Fruit fly (Drosophila melanogaster) whole organism, embryonic: ENCODE measurements around the gene amn.

ENCODE experiments used
- Atf3 ChIP-seq: fragments of 200-800 bp; sonication (Bioruptor generic); optimal IDR thresholded peaks from 3 replicates; lab custom pipeline; 2016; ENCODE audit warnings: missing biosample characterization, missing genetic modification characterization
- BEAF-32 ChIP-seq: fragments of 200-800 bp; sonication (Bioruptor generic); optimal IDR thresholded peaks from 3 replicates; lab custom pipeline; 2017; ENCODE audit warnings: missing biosample characterization, missing genetic modification characterization, mild to moderate bottlenecking, moderate library complexity, missing genetic modification reagents
- CG11456 ChIP-seq: fragments of 200-800 bp; sonication (Bioruptor generic); IDR thresholded peaks from 3 replicates; pipeline ENCODE4 v1.3.6; 2022; ENCODE audit warnings: missing biosample characterization, missing genetic modification characterization
- CG13287 ChIP-seq: fragments of 200-800 bp; sonication (Bioruptor generic); IDR thresholded peaks from 2 replicates; pipeline ENCODE4 v1.3.6; 2022; ENCODE audit warnings: missing biosample characterization, missing genetic modification characterization; ENCODE audit not compliant: partially characterized antibody
- CG13296 ChIP-seq: fragments of 200-800 bp; sonication (Bioruptor generic); optimal IDR thresholded peaks from 3 replicates; lab custom pipeline; 2018; ENCODE audit warnings: missing biosample characterization, mild to moderate bottlenecking, missing genetic modification characterization
- CG13424 ChIP-seq: fragments of 200-800 bp; sonication (Bioruptor generic); optimal IDR thresholded peaks from 2 replicates; lab custom pipeline; 2019; ENCODE audit warnings: missing biosample characterization, mild to moderate bottlenecking, missing genetic modification characterization, moderate library complexity
- CG14014 ChIP-seq: fragments of 200-800 bp; sonication (Bioruptor generic); IDR thresholded peaks from 2 replicates; pipeline ENCODE4 v1.3.6; 2022; ENCODE audit warnings: missing biosample characterization, missing genetic modification characterization
- CG14860 ChIP-seq: fragments of 200-800 bp; sonication (Bioruptor generic); IDR thresholded peaks from 3 replicates; pipeline ENCODE4 v1.3.6; 2022; ENCODE audit warnings: missing biosample characterization, missing genetic modification characterization; ENCODE audit not compliant: partially characterized antibody
- CG1529 ChIP-seq: fragments of 200-800 bp; sonication (Bioruptor generic); optimal IDR thresholded peaks from 3 replicates; lab custom pipeline; 2018; ENCODE audit warnings: missing biosample characterization, missing genetic modification characterization
- CG17829 ChIP-seq: fragments of 200-800 bp; optimal IDR thresholded peaks from 2 replicates; lab custom pipeline; 2019; ENCODE audit warnings: missing biosample characterization, mild to moderate bottlenecking, missing genetic modification characterization, moderate library complexity
- CG1792 ChIP-seq: fragments of 200-800 bp; sonication (Bioruptor generic); optimal IDR thresholded peaks from 2 replicates; lab custom pipeline; 2016; ENCODE audit warnings: missing biosample characterization, missing genetic modification characterization
- CG18011 ChIP-seq: fragments of 200-800 bp; sonication (Bioruptor generic); optimal IDR thresholded peaks from 2 replicates; lab custom pipeline; 2017; ENCODE audit warnings: missing biosample characterization, missing genetic modification characterization, mild to moderate bottlenecking, moderate library complexity, missing genotype
- CG18262 ChIP-seq: fragments of 200-800 bp; optimal IDR thresholded peaks from 3 replicates; lab custom pipeline; 2019; ENCODE audit warnings: missing biosample characterization, mild to moderate bottlenecking, missing genetic modification characterization, moderate library complexity
- CG1832 ChIP-seq: fragments of 200-800 bp; sonication (Bioruptor generic); optimal IDR thresholded peaks from 2 replicates; lab custom pipeline; 2017; ENCODE audit warnings: missing biosample characterization, mild to moderate bottlenecking, missing genetic modification characterization, inconsistent platforms
- CG3847 ChIP-seq: fragments of 200-800 bp; sonication (Bioruptor generic); IDR thresholded peaks from 2 replicates; pipeline ENCODE4 v1.3.6; 2022; ENCODE audit warnings: missing biosample characterization, missing genetic modification characterization
- CG5245 ChIP-seq: fragments of 200-800 bp; sonication (Bioruptor generic); optimal IDR thresholded peaks from 3 replicates; lab custom pipeline; 2016; ENCODE audit warnings: missing biosample characterization, missing genetic modification characterization
- CG7963 ChIP-seq: fragments of 200-800 bp; sonication (Bioruptor generic); IDR thresholded peaks from 3 replicates; pipeline ENCODE4 v1.3.6; 2022; ENCODE audit warnings: missing biosample characterization, missing genetic modification characterization; ENCODE audit not compliant: partially characterized antibody
- CG8478 ChIP-seq: fragments of >200 bp; optimal IDR thresholded peaks from 2 replicates; lab custom pipeline; 2018
- CG9215 ChIP-seq: fragments of 200-800 bp; sonication (Bioruptor generic); IDR thresholded peaks from 2 replicates; pipeline ENCODE4 v1.3.6; 2022; ENCODE audit warnings: missing biosample characterization, missing genetic modification characterization
- CG9797 ChIP-seq: fragments of 200-800 bp; sonication (Bioruptor generic); optimal IDR thresholded peaks from 3 replicates; lab custom pipeline; 2018; ENCODE audit warnings: missing biosample characterization, mild to moderate bottlenecking, missing genetic modification characterization
- CTCF ChIP-seq: fragments of 200-800 bp; sonication (Bioruptor generic); optimal IDR thresholded peaks from 2 replicates; lab custom pipeline; 2017; ENCODE audit warnings: missing biosample characterization, mild to moderate bottlenecking, missing genetic modification characterization, moderate library complexity
- CrebB ChIP-seq: fragments of 200-800 bp; sonication (Bioruptor generic); optimal IDR thresholded peaks from 3 replicates; lab custom pipeline; 2018; ENCODE audit warnings: missing biosample characterization, mild to moderate bottlenecking, missing genetic modification characterization
- Dad ChIP-seq: fragments of 200-800 bp; sonication (Bioruptor generic); optimal IDR thresholded peaks from 3 replicates; lab custom pipeline; 2016; ENCODE audit warnings: missing biosample characterization, missing genetic modification characterization
- Doc2 ChIP-seq: fragments of 200-800 bp; sonication (Bioruptor generic); IDR thresholded peaks from 2 replicates; pipeline ENCODE4 v1.3.6; 2022; ENCODE audit warnings: missing biosample characterization, missing genetic modification characterization
- Fer1 ChIP-seq: fragments of 200-800 bp; sonication (Bioruptor generic); optimal IDR thresholded peaks from 2 replicates; lab custom pipeline; 2017; ENCODE audit warnings: missing biosample characterization, mild to moderate bottlenecking, missing genetic modification characterization
- HmgZ ChIP-seq: fragments of 200-800 bp; sonication (Bioruptor generic); optimal IDR thresholded peaks from 2 replicates; lab custom pipeline; 2018; ENCODE audit warnings: missing biosample characterization, mild to moderate bottlenecking, missing genetic modification characterization
- Hr3 ChIP-seq: fragments of 200-800 bp; sonication (Bioruptor generic); optimal IDR thresholded peaks from 3 replicates; lab custom pipeline; 2016; ENCODE audit warnings: missing biosample characterization, missing genetic modification characterization
- Jarid2 ChIP-seq: fragments of 200-800 bp; sonication (Bioruptor generic); optimal IDR thresholded peaks from 3 replicates; lab custom pipeline; 2017; ENCODE audit warnings: mild to moderate bottlenecking, missing biosample characterization, missing genetic modification reagents, missing genetic modification characterization
- Myb ChIP-seq: fragments of 200-800 bp; sonication (Bioruptor generic); optimal IDR thresholded peaks from 2 replicates; lab custom pipeline; 2016; ENCODE audit warnings: missing biosample characterization, missing genetic modification characterization
- NFAT ChIP-seq: fragments of 200-800 bp; sonication (Bioruptor generic); IDR thresholded peaks from 2 replicates; pipeline ENCODE4 v1.3.6; 2022; ENCODE audit warnings: missing biosample characterization, missing genetic modification characterization
- Poxn ChIP-seq: fragments of 200-800 bp; sonication (Bioruptor generic); IDR thresholded peaks from 2 replicates; pipeline ENCODE4 v1.3.6; 2022; ENCODE audit warnings: missing biosample characterization, missing genetic modification characterization
- Rfx ChIP-seq: fragments of 200-800 bp; sonication (Bioruptor generic); IDR thresholded peaks from 2 replicates; pipeline ENCODE4 v1.3.6; 2022; ENCODE audit warnings: missing biosample characterization, missing genetic modification characterization
- Rx ChIP-seq: fragments of 200-800 bp; sonication (Bioruptor generic); IDR thresholded peaks from 2 replicates; pipeline ENCODE4 v1.3.6; 2022; ENCODE audit warnings: missing biosample characterization, missing genetic modification characterization
- Trl ChIP-seq, 3 experiments: fragments of >200 bp in 2 of 3; fragments of 200-800 bp in 1 of 3; sonication (Bioruptor generic) in 1 of 3; optimal IDR thresholded peaks; 2 replicates in 1 of 3; 3 replicates in 2 of 3; lab custom pipeline; 2016 to 2017; ENCODE audit warnings: missing biosample characterization in 1 of 3, missing genetic modification characterization in 1 of 3
- Xbp1 ChIP-seq: fragments of 200-800 bp; sonication (Bioruptor generic); optimal IDR thresholded peaks from 3 replicates; lab custom pipeline; 2016; ENCODE audit warnings: missing biosample characterization, mild to moderate bottlenecking, missing genetic modification characterization
- bcd ChIP-seq: fragments of 200-800 bp; sonication (Bioruptor generic); optimal IDR thresholded peaks from 2 replicates; lab custom pipeline; 2017; ENCODE audit warnings: missing biosample characterization, mild to moderate bottlenecking, missing genetic modification characterization
- corto ChIP-seq: fragments of 200-800 bp; sonication (Bioruptor generic); optimal IDR thresholded peaks from 2 replicates; lab custom pipeline; 2016; ENCODE audit warnings: missing biosample characterization, mild to moderate bottlenecking, missing genetic modification characterization, moderate library complexity
- disco-r ChIP-seq: fragments of 200-800 bp; sonication (Bioruptor generic); optimal IDR thresholded peaks from 2 replicates; lab custom pipeline; 2016; ENCODE audit warnings: missing biosample characterization, missing genetic modification characterization
- ems ChIP-seq: fragments of 200-800 bp; sonication (Bioruptor generic); optimal IDR thresholded peaks from 3 replicates; lab custom pipeline; 2016; ENCODE audit warnings: missing biosample characterization, missing genetic modification characterization
- fd64A ChIP-seq: fragments of 200-800 bp; sonication (Bioruptor generic); optimal IDR thresholded peaks from 3 replicates; lab custom pipeline; 2018; ENCODE audit warnings: missing biosample characterization, mild to moderate bottlenecking, missing genetic modification characterization
- ftz-f1 ChIP-seq: fragments of 200-800 bp; sonication (Bioruptor generic); optimal IDR thresholded peaks from 2 replicates; lab custom pipeline; 2016; ENCODE audit warnings: missing biosample characterization, missing genetic modification characterization
- gsb-n ChIP-seq: fragments of 200-800 bp; sonication (Bioruptor generic); optimal IDR thresholded peaks from 3 replicates; lab custom pipeline; 2018; ENCODE audit warnings: missing biosample characterization, mild to moderate bottlenecking, missing genetic modification characterization
- h ChIP-seq: fragments of >200 bp; optimal IDR thresholded peaks from 2 replicates; lab custom pipeline; 2017
- inv ChIP-seq: fragments of 200-800 bp; sonication (Bioruptor generic); IDR thresholded peaks from 2 replicates; pipeline ENCODE4 v1.3.6; 2022; ENCODE audit warnings: missing biosample characterization, missing genetic modification characterization; ENCODE audit not compliant: partially characterized antibody
- kah ChIP-seq: fragments of 200-800 bp; sonication (Bioruptor generic); optimal IDR thresholded peaks from 2 replicates; lab custom pipeline; 2018; ENCODE audit warnings: missing biosample characterization, mild to moderate bottlenecking, missing genetic modification characterization
- kay ChIP-seq: fragments of 200-800 bp; sonication (Bioruptor generic); optimal IDR thresholded peaks from 2 replicates; lab custom pipeline; 2016; ENCODE audit warnings: missing biosample characterization, missing genetic modification characterization
- nau ChIP-seq: fragments of 200-800 bp; sonication (Bioruptor generic); optimal IDR thresholded peaks from 3 replicates; lab custom pipeline; 2017; ENCODE audit warnings: missing biosample characterization, mild to moderate bottlenecking, missing genetic modification characterization, missing genetic modification reagents
- run ChIP-seq: fragments of 200-800 bp; sonication (Bioruptor generic); optimal IDR thresholded peaks from 3 replicates; lab custom pipeline; 2018; ENCODE audit warnings: missing biosample characterization, mild to moderate bottlenecking, missing genetic modification characterization
- zen2 ChIP-seq: fragments of 200-800 bp; sonication (Bioruptor generic); IDR thresholded peaks from 3 replicates; pipeline ENCODE4 v1.3.6; 2022; ENCODE audit warnings: missing biosample characterization, missing genetic modification characterization; ENCODE audit not compliant: partially characterized antibody

The amn gene

dm6 chrX:19859331-19859730 lies 30.5 kb downstream of the amn start (continued):
- TF ChIP-seq CG13287 (GFP tag; lab: Robert Waterston, UW) (peak; percentile 24; the same call in 1 of the 2 replicates), CG14860 (GFP tag; lab: Robert Waterston, UW) (peak; percentile 86)

- TF ChIP-seq fd64A (GFP tag; lab: Kevin White, UChicago) (no peak), CG1792 (peak; percentile 37), Jarid2 (GFP tag; lab: Kevin White, UChicago) (no peak), Xbp1 (GFP tag; lab: Kevin White, UChicago) (peak; percentile 42), CG13296 (GFP tag; lab: Kevin White, UChicago) (no peak), ftz-f1 (peak; percentile 62), Dad (GFP tag; lab: Kevin White, UChicago) (peak; percentile 63), Myb (GFP tag; lab: Kevin White, UChicago) (peak; percentile 75), run (tag; lab: Kevin White, UChicago) (peak; percentile 19), zen2 (GFP tag; lab: Robert Waterston, UW) (peak; percentile 63), Atf3 (GFP tag; lab: Kevin White, UChicago) (no peak), bcd (GFP tag; lab: Kevin White, UChicago) (peak; percentile 33), Rx (GFP tag; lab: Robert Waterston, UW) (no peak), CG11456 (0 out of 3 replicates have a peak, but pooled peaks have one; percentile 45), CG14860 (GFP tag; lab: Robert Waterston, UW) (peak; percentile 55; the same call in 1 of the 3 replicates), CG13424 (tag; lab: Kevin White, UChicago) (peak; percentile 12), Hr3 (peak; percentile 22), CG7963 (GFP tag; lab: Robert Waterston, UW) (peak; percentile 75), gsb-n (no peak), Rfx (peak; percentile 50), kay (peak; percentile 41), inv (GFP tag; lab: Robert Waterston, UW) (peak; percentile 54; the same call in 1 of the 2 replicates), HmgZ (tag; lab: Kevin White, UChicago) (peak; percentile 89), CG18262 (tag; lab: Kevin White, UChicago) (no peak), CG18011 (peak; percentile 5), CG5245 (GFP tag; lab: Kevin White, UChicago) (no peak), kah (GFP tag; lab: Kevin White, UChicago) (no peak), ems (peak; percentile 45), h (lab: Kevin White, UChicago) (no peak), CG3847 (GFP tag; lab: Robert Waterston, UW) (peak; percentile 52; the same call in 1 of the 2 replicates), CG9797 (peak; percentile 67), NFAT (GFP tag; lab: Robert Waterston, UW) (0 out of 2 replicates have a peak, but pooled peaks have one; percentile 12), Doc2 (no peak), Trl (optimal IDR thresholded peaks at IDR 0.05; lab: Kevin White, UChicago) (no peak), Trl (GFP tag; optimal IDR thresholded peaks at IDR 0.05; lab: Kevin White, UChicago) (peak; percentile 30), corto (no peak), BEAF-32 (GFP tag; lab: Kevin White, UChicago) (peak; percentile 78), disco-r (GFP tag; lab: Kevin White, UChicago) (no peak), CTCF (GFP tag; lab: Kevin White, UChicago) (peak; percentile 75), CG17829 (peak; percentile 56), Fer1 (GFP tag; lab: Kevin White, UChicago) (peak; percentile 71), CG1832 (GFP tag; lab: Kevin White, UChicago) (no peak), Poxn (GFP tag; lab: Robert Waterston, UW) (no peak), CG1529 (GFP tag; lab: Kevin White, UChicago) (no peak), CG8478 (lab: Kevin White, UChicago) (no peak), nau (no peak), CG9215 (GFP tag; lab: Robert Waterston, UW) (0 out of 2 replicates have a peak, but pooled peaks have one; percentile 28), CG14014 (0 out of 2 replicates have a peak, but pooled peaks have one; percentile 10), CrebB (peak; percentile 14)
Measured at dm6 chrX:19851989-19852307, 37.9 kb downstream of the amn start, which contains the start of the genes pico and Nup205. Gene pico, minus strand, starts transcription at chrX:19852059. Gene Nup205, plus strand, starts transcription at chrX:19852214.
